Fruit fly (Drosophila melanogaster): ENCODE measurements around the gene CG9813.

Gene CG9813

dm6 chr3R:13369348-13369747 lies 10.2 kb downstream of the CG9813 start, which contains the start of gene CheA87a:
TSS of gene CheA87a (plus strand) at chr3R:13369648.
- TF ChIP-seq rgr (GFP tag; optimal IDR thresholded peaks at IDR 0.05) (no peak), Jra (GFP tag; optimal IDR thresholded peaks at IDR 0.05) (no peak), Hnf4 (GFP tag; optimal IDR thresholded peaks at IDR 0.05) (no peak), Rel (GFP tag; optimal IDR thresholded peaks at IDR 0.05) (no peak), Rel (tag; optimal IDR thresholded peaks at IDR 0.05) (no peak), foxo (GFP tag; optimal IDR thresholded peaks at IDR 0.05) (no peak), dsf (GFP tag; optimal IDR thresholded peaks at IDR 0.05; ENCODE audit: borderline replicate concordance) (no peak), ey (GFP tag; optimal IDR thresholded peaks at IDR 0.05) (no peak)

dm6 chr3R:13366561-13367518 lies 12.7 kb downstream of the CG9813 start, which contains the start of gene Elp6:
TSS of gene Elp6 (minus strand) at chr3R:13366910.
- TF ChIP-seq GATAd (GFP tag; optimal IDR thresholded peaks at IDR 0.05), result peak; percentile 62
- peak; percentile 24 for TF ChIP-seq sage (GFP tag; optimal IDR thresholded peaks at IDR 0.05)
- TF ChIP-seq foxo (GFP tag; optimal IDR thresholded peaks at IDR 0.05), result peak in 1 of 2 experiments; percentile 88
- peak; percentile 80 for TF ChIP-seq Jra (GFP tag; optimal IDR thresholded peaks at IDR 0.05)
- TF ChIP-seq Myc (optimal IDR thresholded peaks at IDR 0.05), result no peak
- TF ChIP-seq sv (GFP tag; optimal IDR thresholded peaks at IDR 0.05), result peak; percentile 54
- TF ChIP-seq Hnf4 (GFP tag; optimal IDR thresholded peaks at IDR 0.05), result peak; percentile 71
- peak; percentile 82 for TF ChIP-seq fru (GFP tag; optimal IDR thresholded peaks at IDR 0.05)
- peak; percentile 80 for TF ChIP-seq h (GFP tag; optimal IDR thresholded peaks at IDR 0.05)
- peak; percentile 78 for TF ChIP-seq ey (GFP tag; optimal IDR thresholded peaks at IDR 0.05)
- no peak for TF ChIP-seq usp (GFP tag; optimal IDR thresholded peaks at IDR 0.05)
- peak; percentile 69 for TF ChIP-seq br (GFP tag; optimal IDR thresholded peaks at IDR 0.05)
- TF ChIP-seq lola (GFP tag; optimal IDR thresholded peaks at IDR 0.05), result no peak
- no peak for TF ChIP-seq jim (GFP tag; optimal IDR thresholded peaks at IDR 0.05)
- no peak for TF ChIP-seq Abd-B (GFP tag; optimal IDR thresholded peaks at IDR 0.05)
- peak; percentile 79 for TF ChIP-seq Sp1 (GFP tag; optimal IDR thresholded peaks at IDR 0.05)
- no peak for TF ChIP-seq Mio (GFP tag; optimal IDR thresholded peaks at IDR 0.05)
- peak; percentile 82 for TF ChIP-seq dmrt93B (GFP tag; optimal IDR thresholded peaks at IDR 0.05)
- peak; percentile 79 for TF ChIP-seq rgr (GFP tag; optimal IDR thresholded peaks at IDR 0.05)
- peak; percentile 77 for TF ChIP-seq HLH106 (tag; optimal IDR thresholded peaks at IDR 0.05)
- TF ChIP-seq pan (optimal IDR thresholded peaks at IDR 0.05), result no peak
- peak; percentile 77 for TF ChIP-seq psq (GFP tag; optimal IDR thresholded peaks at IDR 0.05)
- peak; percentile 85 for TF ChIP-seq tai (GFP tag; optimal IDR thresholded peaks at IDR 0.05)
- peak; percentile 73 for TF ChIP-seq dsf (GFP tag; optimal IDR thresholded peaks at IDR 0.05; ENCODE audit: borderline replicate concordance)
- peak; percentile 64 for TF ChIP-seq CG9705 (GFP tag; optimal IDR thresholded peaks at IDR 0.05)
- TF ChIP-seq woc (GFP tag; optimal IDR thresholded peaks at IDR 0.05), result peak; percentile 72
- peak; percentile 32 for TF ChIP-seq CG32264 (GFP tag; optimal IDR thresholded peaks at IDR 0.05)
- TF ChIP-seq Dfd (GFP tag; optimal IDR thresholded peaks at IDR 0.05), result no peak
- TF ChIP-seq OdsH (GFP tag; optimal IDR thresholded peaks at IDR 0.05), result peak; percentile 79
- TF ChIP-seq Dif (GFP tag; optimal IDR thresholded peaks at IDR 0.05; ENCODE audit: partially characterized antibody), result no peak
- TF ChIP-seq dl (GFP tag; optimal IDR thresholded peaks at IDR 0.05; ENCODE audit: insufficient read depth in 1 of 2, partially characterized antibody in 2 of 2), result no peak
- peak; percentile 68 for TF ChIP-seq brk (GFP tag; optimal IDR thresholded peaks at IDR 0.05)

- TF ChIP-seq Jra (GFP tag; optimal IDR thresholded peaks at IDR 0.05), result no peak
- no peak for TF ChIP-seq h (GFP tag; optimal IDR thresholded peaks at IDR 0.05)
- TF ChIP-seq Vsx2 (GFP tag; optimal IDR thresholded peaks at IDR 0.05; ENCODE audit: partially characterized antibody), result no peak
- no peak for TF ChIP-seq dmrt93B (GFP tag; optimal IDR thresholded peaks at IDR 0.05)
- no peak for TF ChIP-seq woc (GFP tag; optimal IDR thresholded peaks at IDR 0.05)
- no peak for TF ChIP-seq pan (optimal IDR thresholded peaks at IDR 0.05)
- no peak for TF ChIP-seq HLH106 (tag; optimal IDR thresholded peaks at IDR 0.05)
- TF ChIP-seq brk (GFP tag; optimal IDR thresholded peaks at IDR 0.05), result no peak
- no peak for TF ChIP-seq br (GFP tag; optimal IDR thresholded peaks at IDR 0.05)
- no peak for TF ChIP-seq CrebA (GFP tag; optimal IDR thresholded peaks at IDR 0.05; ENCODE audit: borderline replicate concordance)
- TF ChIP-seq sage (GFP tag; optimal IDR thresholded peaks at IDR 0.05), result no peak
- TF ChIP-seq lola (GFP tag; optimal IDR thresholded peaks at IDR 0.05), result no peak
- no peak for TF ChIP-seq rgr (GFP tag; optimal IDR thresholded peaks at IDR 0.05)
- TF ChIP-seq Hnf4 (GFP tag; optimal IDR thresholded peaks at IDR 0.05), result no peak
- no peak for TF ChIP-seq CG32264 (GFP tag; optimal IDR thresholded peaks at IDR 0.05)
- TF ChIP-seq dl (GFP tag; optimal IDR thresholded peaks at IDR 0.05; ENCODE audit: insufficient read depth in 1 of 2, partially characterized antibody in 2 of 2), result no peak
These were observed 13.7 kb downstream of the CG9813 start for dm6 chr3R:13365665-13366414.

All from whole organism, wandering third instar larva.